Fruit fly (Drosophila melanogaster): ENCODE measurements around the gene CG14218.

CG14218 gene

dm6 chrX:19582732-19583131 is 951 bp upstream of the CG14218 start (continued):
- no peak for TF ChIP-seq danr (GFP tag; IDR thresholded peaks at IDR 0.05)
- TF ChIP-seq CG12942 (GFP tag; optimal IDR thresholded peaks at IDR 0.05): no peak
- no peak for TF ChIP-seq CG16815 (GFP tag; optimal IDR thresholded peaks at IDR 0.05)
- no peak for TF ChIP-seq br (optimal IDR thresholded peaks at IDR 0.05)
- no peak for TF ChIP-seq sima (GFP tag; optimal IDR thresholded peaks at IDR 0.05)
- TF ChIP-seq BEAF-32 (GFP tag; optimal IDR thresholded peaks at IDR 0.05): no peak
- peak; percentile 51; the same call in 2 of the 3 replicates for TF ChIP-seq vnd (GFP tag; IDR thresholded peaks at IDR 0.05; ENCODE audit: partially characterized antibody)
- TF ChIP-seq CG12236 (GFP tag; optimal IDR thresholded peaks at IDR 0.05): no peak
- no peak for TF ChIP-seq ham (GFP tag; IDR thresholded peaks at IDR 0.05)
- no peak for TF ChIP-seq Ets65A (GFP tag)
- no peak for TF ChIP-seq ind (GFP tag; optimal IDR thresholded peaks at IDR 0.05)
- TF ChIP-seq Hey (tag; optimal IDR thresholded peaks at IDR 0.05): no peak
- TF ChIP-seq sna (GFP tag; IDR thresholded peaks at IDR 0.05; ENCODE audit: partially characterized antibody): peak; percentile 47; the same call in 1 of the 2 replicates
- TF ChIP-seq tio (GFP tag; optimal IDR thresholded peaks at IDR 0.05): no peak
- TF ChIP-seq CG13296 (GFP tag; optimal IDR thresholded peaks at IDR 0.05): no peak
- 0 out of 3 replicates have a peak, but pooled peaks have one; percentile 35 for TF ChIP-seq CG6791 (GFP tag; IDR thresholded peaks at IDR 0.05; ENCODE audit: partially characterized antibody)
- no peak for TF ChIP-seq CG6689 (GFP tag; IDR thresholded peaks at IDR 0.05)
- no peak for TF ChIP-seq Gug (GFP tag; IDR thresholded peaks at IDR 0.05)
- TF ChIP-seq CG4282 (GFP tag; optimal IDR thresholded peaks at IDR 0.05): no peak
- TF ChIP-seq Nf-YB (GFP tag; optimal IDR thresholded peaks at IDR 0.05): no peak
- no peak for TF ChIP-seq sens-2 (GFP tag; IDR thresholded peaks at IDR 0.05)

dm6 chrX:19579648-19580301 is 2.0 kb downstream of the CG14218 start, which contains the start of gene Tao:
TSS of gene Tao (minus strand) at chrX:19579800.
- TF ChIP-seq Kr (GFP tag; optimal IDR thresholded peaks at IDR 0.05) (no peak), sna (GFP tag; IDR thresholded peaks at IDR 0.05; ENCODE audit: partially characterized antibody) (peak; percentile 88), cad (GFP tag; optimal IDR thresholded peaks at IDR 0.05) (no peak), ems (GFP tag; optimal IDR thresholded peaks at IDR 0.05) (no peak), CG13287 (GFP tag; IDR thresholded peaks at IDR 0.05; ENCODE audit: partially characterized antibody) (peak; percentile 83), Myb (GFP tag; optimal IDR thresholded peaks at IDR 0.05) (no peak), nerfin-2 (GFP tag; IDR thresholded peaks at IDR 0.05; ENCODE audit: partially characterized antibody) (peak; percentile 68), knrl (GFP tag; IDR thresholded peaks at IDR 0.05; ENCODE audit: partially characterized antibody) (peak; percentile 90), CG11696 (GFP tag; IDR thresholded peaks at IDR 0.05) (no peak), Hmx (GFP tag; optimal IDR thresholded peaks at IDR 0.05) (no peak), bab2 (GFP tag; optimal IDR thresholded peaks at IDR 0.05) (no peak), dan (GFP tag; IDR thresholded peaks at IDR 0.05) (no peak), CG33557 (GFP tag; optimal IDR thresholded peaks at IDR 0.05) (no peak), dmrt99B (tag; optimal IDR thresholded peaks at IDR 0.05) (no peak), CG14014 (GFP tag; IDR thresholded peaks at IDR 0.05) (no peak), NFAT (GFP tag; IDR thresholded peaks at IDR 0.05) (no peak), ab (GFP tag; optimal IDR thresholded peaks at IDR 0.05) (no peak), cg (GFP tag; optimal IDR thresholded peaks at IDR 0.05) (no peak), Optix (GFP tag; IDR thresholded peaks at IDR 0.05) (no peak), CG10366 (GFP tag; IDR thresholded peaks at IDR 0.05) (no peak), MESR4 (GFP tag; optimal IDR thresholded peaks at IDR 0.05) (no peak), CG4820 (GFP tag; optimal IDR thresholded peaks at IDR 0.05) (no peak), Lim3 (GFP tag; IDR thresholded peaks at IDR 0.05) (no peak), exex (tag; optimal IDR thresholded peaks at IDR 0.05) (no peak), Hr51 (GFP tag; optimal IDR thresholded peaks at IDR 0.05) (no peak), ato (GFP tag; IDR thresholded peaks at IDR 0.05; ENCODE audit: partially characterized antibody) (peak; percentile 42), en (GFP tag; optimal IDR thresholded peaks at IDR 0.05) (no peak), seq (GFP tag; IDR thresholded peaks at IDR 0.05) (no peak), ind (GFP tag; optimal IDR thresholded peaks at IDR 0.05) (no peak), trh (GFP tag; optimal IDR thresholded peaks at IDR 0.05) (no peak), phol (tag; optimal IDR thresholded peaks at IDR 0.05) (peak; percentile 44), BEAF-32 (GFP tag; optimal IDR thresholded peaks at IDR 0.05) (peak; percentile 90), Hr39 (optimal IDR thresholded peaks at IDR 0.05) (no peak)

Measured in whole organism, embryonic.